Worm (Caenorhabditis elegans): Measurements from ENCODE around the gene kgb-2.

kgb-2 gene

DNA sequence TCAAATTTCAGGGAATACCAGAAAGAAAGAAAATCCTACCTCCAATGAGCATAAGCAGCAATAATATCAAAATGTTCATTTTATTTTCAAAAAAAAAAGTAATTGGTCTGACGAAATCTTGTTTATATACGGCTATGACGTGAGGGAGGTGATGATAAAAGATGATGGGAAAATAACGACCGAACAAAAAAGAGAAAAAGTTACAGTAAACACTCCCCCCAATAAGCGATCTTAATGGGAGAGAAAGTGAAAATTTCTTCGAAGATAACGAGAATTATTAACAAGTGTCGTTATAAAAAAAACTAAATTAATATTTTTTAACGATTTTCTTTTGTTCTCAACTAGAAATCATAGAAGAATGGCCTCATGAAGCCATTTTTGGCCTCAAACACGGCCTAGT, 6.6 kb upstream of the kgb-2 start, which contains the start of gene Y37E11B.7:
Gene Y37E11B.7, minus strand, starts transcription at position 207 of the 400 bp plus-strand sequence.
- TF ChIP-seq unc-62 (GFP tag; optimal IDR thresholded peaks at IDR 0.05), result no peak
- no peak for TF ChIP-seq nfya-1 (tag; optimal IDR thresholded peaks at IDR 0.05; ENCODE audit: insufficient read depth)
- TF ChIP-seq ama-1 (optimal IDR thresholded peaks at IDR 0.05), result no peak
- TF ChIP-seq sea-2 (GFP tag; optimal IDR thresholded peaks at IDR 0.05), result no peak
- no peak for TF ChIP-seq fos-1 (tag; optimal IDR thresholded peaks at IDR 0.05)

DNA sequence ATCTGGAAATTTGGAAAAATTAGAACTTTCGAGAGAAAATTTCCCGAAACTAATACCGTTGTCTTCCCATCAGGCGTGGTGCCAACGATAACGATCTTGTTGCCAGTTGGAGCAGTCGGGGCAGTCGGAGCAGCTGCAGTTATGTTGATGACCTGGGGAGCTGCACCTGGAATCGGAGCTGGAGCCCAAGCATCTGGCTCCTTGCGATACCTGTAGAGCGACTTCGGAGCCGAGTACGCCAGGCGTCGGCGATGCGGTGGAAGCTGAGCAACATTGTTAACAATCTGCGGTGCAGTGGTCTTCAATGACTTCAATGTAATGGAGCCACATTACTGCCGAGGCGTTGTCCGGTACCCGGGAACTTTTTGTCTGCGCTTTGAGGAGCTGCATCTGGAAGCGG, 4.7 kb upstream of the kgb-2 start:
- TF ChIP-seq nhr-11 (tag; optimal IDR thresholded peaks at IDR 0.05) (no peak), ama-1 (optimal IDR thresholded peaks at IDR 0.05) (no peak)

DNA sequence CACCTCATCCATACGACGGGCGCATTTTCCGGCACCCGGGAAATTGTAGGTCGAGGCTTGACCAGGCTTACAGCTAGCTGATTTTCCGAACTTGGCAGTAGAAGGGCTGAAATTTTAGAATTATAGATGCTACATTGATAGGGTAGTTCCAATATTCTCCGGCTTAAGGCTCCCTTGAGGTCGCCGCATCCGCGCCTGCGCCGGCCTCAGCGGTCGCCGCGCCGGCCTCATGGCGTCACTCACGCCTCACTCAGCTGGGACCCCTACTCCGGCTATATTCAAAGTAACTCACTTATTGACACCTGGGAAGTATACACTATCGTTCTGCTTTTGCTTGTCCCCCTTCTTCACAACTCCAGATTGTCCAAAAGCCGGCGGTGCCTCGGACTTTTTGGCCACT, 2.5 kb upstream of the kgb-2 start:
- no peak for TF ChIP-seq ZK546.5 (tag; optimal IDR thresholded peaks at IDR 0.05)
- TF ChIP-seq ceh-28 (tag; optimal IDR thresholded peaks at IDR 0.05), result no peak
- no peak for TF ChIP-seq fos-1 (tag; optimal IDR thresholded peaks at IDR 0.05)
- no peak for TF ChIP-seq lin-15B (tag; optimal IDR thresholded peaks at IDR 0.05)
- no peak for TF ChIP-seq jun-1 (tag; optimal IDR thresholded peaks at IDR 0.05)
- TF ChIP-seq lsy-12 (tag; optimal IDR thresholded peaks at IDR 0.05), result no peak
- no peak for TF ChIP-seq tbx-2 (tag; optimal IDR thresholded peaks at IDR 0.05)
- TF ChIP-seq egl-27 (tag; optimal IDR thresholded peaks at IDR 0.05), result no peak
- no peak for TF ChIP-seq skn-1 (tag; optimal IDR thresholded peaks at IDR 0.05)
- no peak for TF ChIP-seq pha-4 (tag; optimal IDR thresholded peaks at IDR 0.05)
- TF ChIP-seq ztf-11 (tag; optimal IDR thresholded peaks at IDR 0.05), result no peak
- TF ChIP-seq snpc-4 (tag; optimal IDR thresholded peaks at IDR 0.05), result no peak
- no peak for TF ChIP-seq eor-1 (tag; optimal IDR thresholded peaks at IDR 0.05)
- TF ChIP-seq unc-62 (GFP tag; optimal IDR thresholded peaks at IDR 0.05), result no peak
- TF ChIP-seq nhr-23 (tag; optimal IDR thresholded peaks at IDR 0.05), result no peak
- TF ChIP-seq fkh-2 (tag; optimal IDR thresholded peaks at IDR 0.05), result no peak
- TF ChIP-seq ama-1 (optimal IDR thresholded peaks at IDR 0.05), result no peak
- TF ChIP-seq nfya-1 (tag; optimal IDR thresholded peaks at IDR 0.05; ENCODE audit: insufficient read depth), result no peak
- no peak for TF ChIP-seq ceh-9 (tag; optimal IDR thresholded peaks at IDR 0.05)

DNA sequence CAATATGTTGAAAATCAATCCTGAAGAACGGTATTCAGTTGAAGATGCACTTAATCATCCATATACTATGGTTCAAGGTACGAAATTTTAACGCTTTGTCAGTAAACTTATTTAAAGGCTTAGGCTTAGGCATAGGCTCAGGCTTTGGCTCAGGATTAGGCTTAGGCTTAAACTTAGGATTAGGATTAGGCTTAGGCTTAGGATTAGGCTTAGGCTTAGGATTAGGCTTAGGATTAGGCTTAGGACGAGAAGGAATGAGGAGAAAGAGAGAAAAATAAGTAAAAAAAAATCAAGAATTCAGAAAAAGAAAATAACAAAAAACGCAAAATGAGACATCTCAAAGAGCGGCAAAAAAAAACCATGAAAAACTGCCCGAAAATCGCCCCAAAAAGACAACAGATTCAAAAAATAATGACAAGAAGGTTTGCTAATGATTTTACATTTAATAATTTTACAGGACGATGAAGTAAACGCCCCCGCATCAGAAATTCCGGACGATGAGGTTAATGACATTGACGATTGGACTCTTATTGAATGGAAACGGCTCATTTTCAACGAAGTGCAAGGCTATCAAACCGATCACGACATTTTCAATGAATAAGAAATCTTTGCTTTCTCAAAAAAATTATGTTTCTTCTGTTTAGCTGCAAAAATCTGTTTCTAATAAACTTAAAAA, 2.1 kb downstream of the kgb-2 start:
- TF ChIP-seq elt-3 (tag; optimal IDR thresholded peaks at IDR 0.05) (no peak), unc-62 (GFP tag; optimal IDR thresholded peaks at IDR 0.05) (no peak), elt-2 (tag; optimal IDR thresholded peaks at IDR 0.05) (peak; percentile 18), R02D3.7 (tag; optimal IDR thresholded peaks at IDR 0.05) (no peak), nhr-67 (tag; optimal IDR thresholded peaks at IDR 0.05) (no peak), nhr-28 (tag; optimal IDR thresholded peaks at IDR 0.05) (no peak)

DNA sequence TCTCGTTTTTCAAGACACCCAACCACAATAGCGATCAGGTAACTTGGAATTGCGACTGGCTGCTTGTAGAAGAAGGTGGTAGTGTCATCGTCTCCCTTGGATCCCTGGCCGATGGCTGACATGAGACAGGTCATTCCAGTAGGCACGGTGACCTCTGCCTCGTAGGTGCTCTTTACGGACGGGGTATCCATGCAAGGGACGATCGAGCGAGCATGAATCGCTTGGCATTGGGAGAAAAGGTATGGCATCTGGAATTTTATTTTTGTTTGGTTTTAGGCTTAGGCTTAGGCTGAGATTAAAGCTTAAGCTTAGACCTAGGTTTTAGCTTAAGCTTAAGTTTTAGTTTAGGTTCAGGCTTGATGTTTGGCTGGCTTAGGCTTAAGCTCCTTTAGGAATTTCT, 4.4 kb downstream of the kgb-2 start:
- TF ChIP-seq ztf-11 (tag; optimal IDR thresholded peaks at IDR 0.05) (no peak), tbx-2 (tag; optimal IDR thresholded peaks at IDR 0.05) (no peak), fos-1 (tag; optimal IDR thresholded peaks at IDR 0.05) (no peak), hmg-11 (tag; optimal IDR thresholded peaks at IDR 0.05) (no peak), nfya-1 (tag; optimal IDR thresholded peaks at IDR 0.05; ENCODE audit: insufficient read depth) (no peak), elt-2 (tag; optimal IDR thresholded peaks at IDR 0.05) (no peak), nhr-23 (tag; optimal IDR thresholded peaks at IDR 0.05) (no peak), sea-2 (GFP tag; optimal IDR thresholded peaks at IDR 0.05) (no peak), R02D3.7 (tag; optimal IDR thresholded peaks at IDR 0.05) (no peak), nhr-237 (tag; optimal IDR thresholded peaks at IDR 0.05) (no peak), ceh-28 (tag; optimal IDR thresholded peaks at IDR 0.05) (no peak), fkh-10 (GFP tag; optimal IDR thresholded peaks at IDR 0.05) (no peak)

DNA sequence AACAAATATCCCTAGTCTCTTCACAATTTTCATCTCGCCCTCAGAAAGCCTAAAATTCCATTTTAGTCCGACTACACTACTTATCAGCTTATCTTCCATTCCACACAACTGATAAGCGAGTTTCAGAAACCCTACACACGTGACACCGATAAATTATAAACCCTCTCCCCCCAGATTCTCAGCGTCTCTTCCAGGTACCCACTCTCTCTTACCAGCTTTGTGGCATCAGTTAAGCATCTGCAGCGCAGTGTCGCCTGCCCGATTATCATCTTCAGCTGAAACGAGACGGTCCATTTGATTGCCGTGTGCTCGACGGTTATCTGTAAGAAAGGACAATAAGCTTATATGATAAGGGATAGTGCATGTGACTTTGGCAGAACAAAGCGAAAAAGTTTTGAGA, 5.3 kb downstream of the kgb-2 start:
- TF ChIP-seq elt-3 (tag; optimal IDR thresholded peaks at IDR 0.05) (no peak), mdl-1 (tag; optimal IDR thresholded peaks at IDR 0.05) (peak; percentile 43), fkh-2 (tag; optimal IDR thresholded peaks at IDR 0.05) (no peak), elt-1 (tag; optimal IDR thresholded peaks at IDR 0.05) (no peak), skn-1 (tag; optimal IDR thresholded peaks at IDR 0.05) (peak; percentile 66), nhr-237 (tag; optimal IDR thresholded peaks at IDR 0.05) (no peak), nhr-43 (tag; optimal IDR thresholded peaks at IDR 0.05; ENCODE audit: poor library complexity, severe bottlenecking) (no peak), lin-39 (tag; optimal IDR thresholded peaks at IDR 0.05) (no peak), zag-1 (tag; optimal IDR thresholded peaks at IDR 0.05) (no peak), fkh-10 (GFP tag; optimal IDR thresholded peaks at IDR 0.05) (no peak), pha-4 (tag; optimal IDR thresholded peaks at IDR 0.05) (peak; percentile 13), mml-1 (tag; optimal IDR thresholded peaks at IDR 0.05) (no peak), ceh-16 (tag; optimal IDR thresholded peaks at IDR 0.05) (no peak), eor-1 (tag; optimal IDR thresholded peaks at IDR 0.05) (no peak), pqm-1 (tag; optimal IDR thresholded peaks at IDR 0.05) (peak; percentile 99), nhr-67 (tag; optimal IDR thresholded peaks at IDR 0.05) (no peak), nhr-12 (tag; optimal IDR thresholded peaks at IDR 0.05) (no peak), nhr-25 (tag; optimal IDR thresholded peaks at IDR 0.05) (no peak), egl-27 (tag; optimal IDR thresholded peaks at IDR 0.05) (peak; percentile 22), nhr-28 (tag; optimal IDR thresholded peaks at IDR 0.05) (no peak), jun-1 (tag; optimal IDR thresholded peaks at IDR 0.05) (peak; percentile 90), elt-2 (tag; optimal IDR thresholded peaks at IDR 0.05) (peak; percentile 100), snpc-4 (tag; optimal IDR thresholded peaks at IDR 0.05) (no peak)
